Worm (Caenorhabditis elegans) whole organism, young adult: ENCODE results near the gene add-2.

ENCODE experiments used
- B0336.3 ChIP-seq: fragments of 200-800 bp; sonication (Bioruptor generic); IDR thresholded peaks from 2 replicates; pipeline ENCODE4 v1.3.6; 2022; ENCODE audit warnings: missing genetic modification characterization, missing compliant biosample characterization
- F22D6.2 ChIP-seq: sonication (generic microtip); optimal IDR thresholded peaks from 2 replicates; lab custom pipeline; 2016; ENCODE audit warnings: mild to moderate bottlenecking, missing genetic modification characterization, missing compliant biosample characterization
- F23B12.7 ChIP-seq: sonication (generic microtip); optimal IDR thresholded peaks from 2 replicates; lab custom pipeline; 2017; ENCODE audit warnings: missing genetic modification characterization, mild to moderate bottlenecking, missing compliant biosample characterization, antibody characterized with exemption, moderate library complexity; ENCODE audit not compliant: insufficient read depth
- F55B11.4 ChIP-seq: sonication (generic microtip); optimal IDR thresholded peaks from 2 replicates; lab custom pipeline; 2016; ENCODE audit warnings: missing compliant biosample characterization, missing genetic modification characterization, borderline replicate concordance; ENCODE audit not compliant: insufficient read depth
- F57A8.1 ChIP-seq: fragments of 200-800 bp; sonication (Bioruptor generic); optimal IDR thresholded peaks from 2 replicates; lab custom pipeline; 2018; ENCODE audit warnings: mild to moderate bottlenecking, missing genetic modification characterization, moderate library complexity, missing compliant biosample characterization
- F57C9.4 ChIP-seq: sonication (generic microtip); optimal IDR thresholded peaks from 2 replicates; lab custom pipeline; 2017; ENCODE audit warnings: mild to moderate bottlenecking, missing genetic modification characterization, missing compliant biosample characterization
- K11D2.4 ChIP-seq: fragments of 200-800 bp; sonication (Bioruptor generic); IDR thresholded peaks from 2 replicates; pipeline ENCODE4 v1.3.6; 2022; ENCODE audit warnings: missing genetic modification reagents, missing genetic modification characterization, missing compliant biosample characterization
- T07F8.4 ChIP-seq: sonication (generic microtip); optimal IDR thresholded peaks from 2 replicates; lab custom pipeline; 2016; ENCODE audit warnings: mild to moderate bottlenecking, missing genetic modification characterization, moderate library complexity, missing compliant biosample characterization
- T26A5.8 ChIP-seq: sonication (generic microtip); optimal IDR thresholded peaks from 2 replicates; lab custom pipeline; 2016; ENCODE audit warnings: missing genetic modification characterization, missing compliant biosample characterization
- Y95B8A.8 ChIP-seq: fragments of 200-800 bp; sonication (Bioruptor generic); IDR thresholded peaks from 2 replicates; pipeline ENCODE4 v1.3.6; 2022; ENCODE audit warnings: missing genetic modification reagents, missing genetic modification characterization, missing compliant biosample characterization
- cebp-1 ChIP-seq, 2 experiments: fragments of 200-800 bp in 1 of 2; sonication (Bioruptor generic) in 1 of 2; sonication (generic microtip) in 1 of 2; IDR thresholded peaks in 1 of 2; optimal IDR thresholded peaks in 1 of 2; 2 replicates each; pipeline versions ENCODE4 v1.3.6 to Lab custom; 2017 to 2022; ENCODE audit warnings: missing compliant biosample characterization in 2 of 2, missing genetic modification characterization in 2 of 2, mild to moderate bottlenecking in 1 of 2, missing genetic modification reagents in 1 of 2, moderate library complexity in 1 of 2
- ceh-91 ChIP-seq: fragments of 200-800 bp; sonication (Bioruptor generic); IDR thresholded peaks from 2 replicates; pipeline ENCODE4 v1.3.6; 2022; ENCODE audit warnings: missing genetic modification reagents, missing genetic modification characterization, missing compliant biosample characterization
- dpff-1 ChIP-seq: sonication (generic microtip); optimal IDR thresholded peaks from 2 replicates; lab custom pipeline; 2017; ENCODE audit warnings: mild to moderate bottlenecking, missing genetic modification characterization, missing compliant biosample characterization
- efl-1 ChIP-seq: fragments of 150-350 bp; optimal IDR thresholded peaks from 2 replicates; lab custom pipeline; 2014; ENCODE audit warnings: missing biosample characterization, missing genetic modification reagents, missing genetic modification characterization
- egrh-3 ChIP-seq: fragments of 200-800 bp; sonication (Bioruptor generic); IDR thresholded peaks from 2 replicates; pipeline ENCODE4 v1.3.6; 2022; ENCODE audit warnings: missing genetic modification reagents, missing genetic modification characterization, missing compliant biosample characterization
- hlh-26 ChIP-seq: fragments of 200-800 bp; sonication (Bioruptor generic); conservative IDR thresholded peaks from 2 replicates; pipeline ENCODE4 v1.3.6; 2022; ENCODE audit warnings: missing genetic modification reagents, missing genetic modification characterization, missing compliant biosample characterization
- hmg-1.2 ChIP-seq: fragments of 200-800 bp; sonication (Bioruptor generic); IDR thresholded peaks from 2 replicates; pipeline ENCODE4 v1.3.6; 2022; ENCODE audit warnings: missing genetic modification reagents, missing genetic modification characterization, missing compliant biosample characterization
- hrde-1 ChIP-seq: sonication (generic microtip); optimal IDR thresholded peaks from 2 replicates; lab custom pipeline; 2016; ENCODE audit warnings: missing genetic modification characterization, mild to moderate bottlenecking, missing compliant biosample characterization, moderate library complexity, missing genotype, missing genetic modification reagents, borderline replicate concordance
- let-607 ChIP-seq, 2 experiments: fragments of 200-800 bp in 1 of 2; sonication (Bioruptor generic) in 1 of 2; sonication (generic microtip) in 1 of 2; optimal IDR thresholded peaks; 2 replicates each; lab custom pipeline; 2016 to 2018; ENCODE audit warnings: mild to moderate bottlenecking in 2 of 2, missing compliant biosample characterization in 2 of 2, missing genetic modification characterization in 2 of 2, moderate library complexity in 2 of 2, missing genotype in 1 of 2
- lin-40 ChIP-seq: sonication (generic microtip); optimal IDR thresholded peaks from 2 replicates; lab custom pipeline; 2016; ENCODE audit warnings: missing genetic modification characterization, mild to moderate bottlenecking, missing compliant biosample characterization, missing genotype, missing genetic modification reagents
- lsl-1 ChIP-seq: fragments of 200-800 bp; sonication (Bioruptor generic); optimal IDR thresholded peaks from 2 replicates; lab custom pipeline; 2018; ENCODE audit warnings: mild to moderate bottlenecking, missing genetic modification characterization, moderate library complexity, missing compliant biosample characterization
- lsy-27 ChIP-seq: sonication (generic microtip); optimal IDR thresholded peaks from 2 replicates; lab custom pipeline; 2017; ENCODE audit warnings: missing genetic modification characterization, mild to moderate bottlenecking, missing compliant biosample characterization, antibody characterized with exemption, missing genotype, borderline replicate concordance; ENCODE audit not compliant: insufficient read depth
- madf-10 ChIP-seq: sonication (generic microtip); optimal IDR thresholded peaks from 2 replicates; lab custom pipeline; 2016; ENCODE audit warnings: mild to moderate bottlenecking, missing genetic modification characterization, missing compliant biosample characterization
- madf-3 ChIP-seq: fragments of 200-800 bp; sonication (Bioruptor generic); IDR thresholded peaks from 2 replicates; pipeline ENCODE4 v1.3.6; 2022; ENCODE audit warnings: missing genetic modification reagents, missing genetic modification characterization, missing compliant biosample characterization
- mxl-1 ChIP-seq: sonication (generic microtip); optimal IDR thresholded peaks from 2 replicates; lab custom pipeline; 2016; ENCODE audit warnings: missing genetic modification characterization, missing compliant biosample characterization
- nfya-1 ChIP-seq: sonication (generic microtip); optimal IDR thresholded peaks from 2 replicates; lab custom pipeline; 2017; ENCODE audit warnings: antibody characterized with exemption, missing compliant biosample characterization, missing genetic modification characterization, borderline replicate concordance; ENCODE audit not compliant: insufficient read depth
- nhr-80 ChIP-seq: sonication (generic microtip); optimal IDR thresholded peaks from 2 replicates; lab custom pipeline; 2016; ENCODE audit warnings: missing genetic modification characterization, missing compliant biosample characterization
- nhr-90 ChIP-seq: sonication (generic microtip); optimal IDR thresholded peaks from 2 replicates; lab custom pipeline; 2016; ENCODE audit warnings: missing genotype, mild to moderate bottlenecking, missing genetic modification characterization, missing compliant biosample characterization
- snpc-1.1 ChIP-seq: sonication (generic microtip); optimal IDR thresholded peaks from 2 replicates; lab custom pipeline; 2017; ENCODE audit warnings: missing genetic modification characterization, mild to moderate bottlenecking, missing compliant biosample characterization, antibody characterized with exemption, moderate library complexity, missing genotype, missing genetic modification reagents; ENCODE audit not compliant: insufficient read depth
- snpc-4 ChIP-seq, 5 experiments: fragments of 150-350 bp in 1 of 5; sonication (generic microtip) in 4 of 5; optimal IDR thresholded peaks; 2 replicates each; lab custom pipeline; 2014 to 2018; ENCODE audit warnings: missing genetic modification characterization in 5 of 5, missing biosample characterization in 3 of 5, antibody characterized with exemption in 2 of 5, mild to moderate bottlenecking in 2 of 5, missing compliant biosample characterization in 2 of 5, missing genotype in 2 of 5, moderate library complexity in 2 of 5, missing genetic modification reagents in 1 of 5
- tbp1 ChIP-seq: fragments of 200-800 bp; sonication (Bioruptor generic); optimal IDR thresholded peaks from 2 replicates; lab custom pipeline; 2018; ENCODE audit warnings: mild to moderate bottlenecking, missing genetic modification characterization, missing compliant biosample characterization
- tbx-9 ChIP-seq: sonication (generic microtip); optimal IDR thresholded peaks from 2 replicates; lab custom pipeline; 2016; ENCODE audit warnings: borderline replicate concordance, missing genetic modification characterization, inconsistent platforms, missing compliant biosample characterization
- unc-130 ChIP-seq: sonication (generic microtip); optimal IDR thresholded peaks from 2 replicates; lab custom pipeline; 2016; ENCODE audit warnings: missing genetic modification reagents, missing genetic modification characterization, missing compliant biosample characterization
- ztf-22 ChIP-seq: fragments of 200-800 bp; sonication (Bioruptor generic); optimal IDR thresholded peaks from 2 replicates; lab custom pipeline; 2018; ENCODE audit warnings: mild to moderate bottlenecking, missing genetic modification characterization, moderate library complexity, missing compliant biosample characterization
- ztf-3 ChIP-seq: fragments of 200-800 bp; sonication (Bioruptor generic); optimal IDR thresholded peaks from 2 replicates; lab custom pipeline; 2018; ENCODE audit warnings: mild to moderate bottlenecking, missing genetic modification characterization, missing compliant biosample characterization
- ztf-6 ChIP-seq: fragments of 200-800 bp; sonication (Bioruptor generic); IDR thresholded peaks from 2 replicates; pipeline ENCODE4 v1.3.6; 2022; ENCODE audit warnings: missing genetic modification reagents, missing genetic modification characterization, missing compliant biosample characterization

add-2 gene

DNA sequence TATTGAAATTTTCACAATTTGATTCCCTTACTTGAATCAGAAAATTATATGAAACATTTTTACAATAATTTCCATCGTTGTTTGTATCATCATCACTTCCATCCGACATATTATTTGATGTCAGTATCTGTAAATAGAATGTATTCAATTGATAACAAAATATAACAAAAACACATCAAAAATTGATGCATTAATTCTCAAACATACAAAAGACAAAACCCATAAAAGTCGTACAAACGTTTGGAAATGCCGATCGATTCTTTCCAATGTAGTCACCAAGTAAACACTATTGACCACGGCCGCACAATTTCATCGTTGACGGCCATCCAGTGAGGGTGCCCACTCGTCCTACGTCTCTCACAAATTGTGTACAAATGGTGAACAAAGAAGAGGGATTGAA is at the start of gene add-2:
Gene add-2 (minus strand): TSS at position 109 of the 400 bp plus-strand sequence.
- TF ChIP-seq efl-1 (GFP tag; lab: Kevin White, UChicago) (no peak), ztf-6 (no peak), F23B12.7 (tag; lab: Kevin White, UChicago) (no peak), nhr-80 (tag; lab: Kevin White, UChicago) (peak; percentile 21), let-607 (tag; optimal IDR thresholded peaks at IDR 0.05; lab: Kevin White, UChicago) (no peak)

- peak; percentile 66 for TF ChIP-seq lsl-1 (GFP tag; lab: Kevin White, UChicago)
- TF ChIP-seq ceh-91 (GFP tag; lab: Robert Waterston, UW), result no peak
- no peak for TF ChIP-seq unc-130 (GFP tag; lab: Kevin White, UChicago)
- peak; percentile 4 for TF ChIP-seq hrde-1 (tag; lab: Kevin White, UChicago)
- no peak for TF ChIP-seq T26A5.8 (tag; lab: Kevin White, UChicago)
- TF ChIP-seq nhr-90 (tag; lab: Kevin White, UChicago), result no peak
Observed at ce11 chrV:12059719-12060118, 46.5 kb upstream of the add-2 start, which contains the start of gene R07B7.2. Gene R07B7.2, minus strand, starts transcription at chrV:12059753.

- TF ChIP-seq let-607 (tag; optimal IDR thresholded peaks at IDR 0.05; lab: Kevin White, UChicago) (no peak), tbp1 (no peak), cebp-1 (GFP tag; IDR thresholded peaks at IDR 0.05; lab: Robert Waterston, UW) (no peak), cebp-1 (tag; optimal IDR thresholded peaks at IDR 0.05; lab: Kevin White, UChicago) (no peak), lin-40 (no peak)
Observed at ce11 chrV:12053598-12053997, 40.4 kb upstream of the add-2 start, which contains the start of gene F10C2.7. Gene F10C2.7, plus strand, starts transcription at chrV:12053898.

- TF ChIP-seq mxl-1 (no peak), madf-10 (tag; lab: Kevin White, UChicago) (no peak), lsy-27 (no peak), T07F8.4 (tag; lab: Kevin White, UChicago) (no peak), nhr-90 (tag; lab: Kevin White, UChicago) (no peak), K11D2.4 (GFP tag; lab: Robert Waterston, UW) (no peak), Y95B8A.8 (GFP tag; lab: Robert Waterston, UW) (no peak), ztf-6 (no peak), madf-3 (GFP tag; lab: Robert Waterston, UW) (no peak), unc-130 (GFP tag; lab: Kevin White, UChicago) (no peak), nfya-1 (tag; lab: Kevin White, UChicago) (no peak), B0336.3 (GFP tag; lab: Robert Waterston, UW) (no peak)
Observed at ce11 chrV:12048445-12048844, 35.2 kb upstream of the add-2 start, which contains the start of gene dars-2. Gene dars-2, plus strand, starts transcription at chrV:12048745.

ce11 chrV:12047735-12048134 is 34.5 kb upstream of the add-2 start:
- TF ChIP-seq nhr-90 (tag; lab: Kevin White, UChicago) (no peak), snpc-4 (GFP tag; optimal IDR thresholded peaks at IDR 0.05; lab: Kevin White, UChicago) (peak; percentile 78), snpc-4 (tag; optimal IDR thresholded peaks at IDR 0.05; lab: Kevin White, UChicago) (peak in 3 of 4 experiments; percentile 54 to 77 (median 69)), snpc-1.1 (tag; lab: Kevin White, UChicago) (peak; percentile 88)

- TF ChIP-seq ztf-3 (GFP tag; lab: Kevin White, UChicago) (no peak), ztf-22 (GFP tag; lab: Kevin White, UChicago) (no peak), F57A8.1 (GFP tag; lab: Kevin White, UChicago) (no peak), unc-130 (GFP tag; lab: Kevin White, UChicago) (no peak), F57C9.4 (no peak), ceh-91 (GFP tag; lab: Robert Waterston, UW) (no peak), dpff-1 (tag; lab: Kevin White, UChicago) (no peak), T07F8.4 (tag; lab: Kevin White, UChicago) (no peak), hlh-26 (no peak), F22D6.2 (tag; lab: Kevin White, UChicago) (no peak), tbx-9 (tag; lab: Kevin White, UChicago) (no peak), F55B11.4 (tag; lab: Kevin White, UChicago) (no peak), nfya-1 (tag; lab: Kevin White, UChicago) (no peak), hmg-1.2 (GFP tag; lab: Robert Waterston, UW) (no peak), egrh-3 (GFP tag; lab: Robert Waterston, UW) (no peak)
Observed at ce11 chrV:12045132-12045531, 31.9 kb upstream of the add-2 start, which contains the start of gene F10C2.5. Gene F10C2.5, plus strand, starts transcription at chrV:12045432.
